Fruit fly (Drosophila melanogaster) whole organism, wandering third instar larva: Measurements from ENCODE around the gene CG12783.

Source experiments
- Abd-B ChIP-seq: fragments of >200 bp; optimal IDR thresholded peaks from 2 replicates; lab custom pipeline; 2017; ENCODE audit warnings: missing biosample characterization, missing genetic modification characterization
- CG32264 ChIP-seq: fragments of 200-800 bp; sonication (Bioruptor generic); optimal IDR thresholded peaks from 2 replicates; lab custom pipeline; 2016; ENCODE audit warnings: missing biosample characterization, missing genetic modification characterization
- CG9705 ChIP-seq: fragments of 200-800 bp; sonication (Bioruptor generic); optimal IDR thresholded peaks from 2 replicates; lab custom pipeline; 2018; ENCODE audit warnings: missing biosample characterization, mild to moderate bottlenecking, missing genetic modification characterization
- CrebA ChIP-seq: fragments of 200-800 bp; sonication (Bioruptor generic); optimal IDR thresholded peaks from 2 replicates; lab custom pipeline; 2016; ENCODE audit warnings: missing biosample characterization, mild to moderate bottlenecking, missing genetic modification characterization, borderline replicate concordance
- Dfd ChIP-seq: fragments of >200 bp; optimal IDR thresholded peaks from 2 replicates; lab custom pipeline; 2017; ENCODE audit warnings: missing biosample characterization, missing genetic modification characterization
- HLH106 ChIP-seq: fragments of 200-800 bp; optimal IDR thresholded peaks from 3 replicates; lab custom pipeline; 2019; ENCODE audit warnings: missing biosample characterization, mild to moderate bottlenecking, missing genetic modification characterization, moderate library complexity
- Hnf4 ChIP-seq: fragments of 200-800 bp; sonication (Bioruptor generic); optimal IDR thresholded peaks from 2 replicates; lab custom pipeline; 2016; ENCODE audit warnings: missing biosample characterization, mild to moderate bottlenecking, missing genetic modification characterization
- Hr78 ChIP-seq: fragments of >200 bp; optimal IDR thresholded peaks from 2 replicates; lab custom pipeline; 2017; ENCODE audit warnings: missing biosample characterization, missing genetic modification characterization
- Hr83 ChIP-seq: fragments of 200-300 bp; sonication (Bioruptor generic); optimal IDR thresholded peaks from 2 replicates; lab custom pipeline; 2016; ENCODE audit warnings: missing biosample characterization, mild to moderate bottlenecking, missing genetic modification characterization, moderate library complexity; ENCODE audit not compliant: poor library complexity, severe bottlenecking
- Jra ChIP-seq: sonication (Bioruptor generic); optimal IDR thresholded peaks from 2 replicates; lab custom pipeline; 2016; ENCODE audit warnings: missing biosample characterization, missing genetic modification characterization
- Mio ChIP-seq: sonication (Bioruptor generic); optimal IDR thresholded peaks from 2 replicates; lab custom pipeline; 2016; ENCODE audit warnings: missing biosample characterization, missing genetic modification characterization
- Myc ChIP-seq: fragments of >200 bp; optimal IDR thresholded peaks from 2 replicates; lab custom pipeline; 2017
- OdsH ChIP-seq: fragments of 200-800 bp; sonication (Bioruptor generic); optimal IDR thresholded peaks from 2 replicates; lab custom pipeline; 2016; ENCODE audit warnings: missing biosample characterization, mild to moderate bottlenecking, missing genetic modification characterization
- Rel ChIP-seq, 2 experiments: fragments of 200-800 bp; sonication (Bioruptor generic) in 1 of 2; optimal IDR thresholded peaks; 2 replicates in 1 of 2; 3 replicates in 1 of 2; lab custom pipeline; 2016 to 2019; ENCODE audit warnings: mild to moderate bottlenecking in 2 of 2, missing biosample characterization in 2 of 2, missing genetic modification characterization in 2 of 2, moderate library complexity in 1 of 2
- Sp1 ChIP-seq: fragments of 200-800 bp; sonication (Bioruptor generic); optimal IDR thresholded peaks from 3 replicates; lab custom pipeline; 2019; ENCODE audit warnings: missing biosample characterization, mild to moderate bottlenecking, missing genetic modification characterization, moderate library complexity
- br ChIP-seq: fragments of 200-800 bp; sonication (Bioruptor generic); optimal IDR thresholded peaks from 2 replicates; lab custom pipeline; 2016; ENCODE audit warnings: missing biosample characterization, missing genetic modification characterization
- brk ChIP-seq: fragments of 200-800 bp; sonication (Bioruptor generic); optimal IDR thresholded peaks from 2 replicates; lab custom pipeline; 2016; ENCODE audit warnings: missing biosample characterization, mild to moderate bottlenecking, missing genetic modification characterization
- dmrt93B ChIP-seq: fragments of 200-800 bp; sonication (Bioruptor generic); optimal IDR thresholded peaks from 2 replicates; lab custom pipeline; 2018; ENCODE audit warnings: missing biosample characterization, mild to moderate bottlenecking, missing genetic modification characterization
- dsf ChIP-seq: sonication (Bioruptor generic); optimal IDR thresholded peaks from 2 replicates; lab custom pipeline; 2016; ENCODE audit warnings: missing biosample characterization, missing genetic modification characterization, borderline replicate concordance
- ey ChIP-seq: fragments of 200-800 bp; sonication (Bioruptor generic); optimal IDR thresholded peaks from 2 replicates; lab custom pipeline; 2016; ENCODE audit warnings: missing biosample characterization, missing genetic modification characterization
- foxo ChIP-seq, 2 experiments: fragments of 200-800 bp; sonication (Bioruptor generic); optimal IDR thresholded peaks; 2 replicates in 1 of 2; 3 replicates in 1 of 2; lab custom pipeline; 2016 to 2017; ENCODE audit warnings: missing biosample characterization in 2 of 2, missing genetic modification characterization in 2 of 2
- fru ChIP-seq: fragments of 200-800 bp; sonication (Bioruptor generic); optimal IDR thresholded peaks from 3 replicates; lab custom pipeline; 2016; ENCODE audit warnings: missing biosample characterization, mild to moderate bottlenecking, missing genetic modification characterization
- h ChIP-seq: fragments of 200-800 bp; sonication (Bioruptor generic); optimal IDR thresholded peaks from 3 replicates; lab custom pipeline; 2016; ENCODE audit warnings: missing biosample characterization, mild to moderate bottlenecking, missing genetic modification characterization
- lola ChIP-seq: fragments of >200 bp; optimal IDR thresholded peaks from 2 replicates; lab custom pipeline; 2017; ENCODE audit warnings: missing biosample characterization, missing genetic modification characterization
- pan ChIP-seq: fragments of >200 bp; optimal IDR thresholded peaks from 2 replicates; lab custom pipeline; 2017
- psq ChIP-seq: fragments of 200-800 bp; sonication (Bioruptor generic); optimal IDR thresholded peaks from 3 replicates; lab custom pipeline; 2017; ENCODE audit warnings: missing biosample characterization, mild to moderate bottlenecking, missing genetic modification characterization, moderate library complexity
- rgr ChIP-seq: fragments of 200-800 bp; sonication (Bioruptor generic); optimal IDR thresholded peaks from 3 replicates; lab custom pipeline; 2016; ENCODE audit warnings: missing biosample characterization, mild to moderate bottlenecking, missing genetic modification characterization
- sage ChIP-seq: fragments of 200-800 bp; sonication (Bioruptor generic); optimal IDR thresholded peaks from 2 replicates; lab custom pipeline; 2016; ENCODE audit warnings: missing biosample characterization, mild to moderate bottlenecking, missing genetic modification characterization
- sv ChIP-seq: fragments of 200-800 bp; sonication (Bioruptor generic); optimal IDR thresholded peaks from 3 replicates; lab custom pipeline; 2016; ENCODE audit warnings: missing biosample characterization, missing genetic modification characterization
- woc ChIP-seq: sonication (Bioruptor generic); optimal IDR thresholded peaks from 2 replicates; lab custom pipeline; 2016; ENCODE audit warnings: missing biosample characterization, mild to moderate bottlenecking, missing genetic modification characterization

CG12783 gene

DNA sequence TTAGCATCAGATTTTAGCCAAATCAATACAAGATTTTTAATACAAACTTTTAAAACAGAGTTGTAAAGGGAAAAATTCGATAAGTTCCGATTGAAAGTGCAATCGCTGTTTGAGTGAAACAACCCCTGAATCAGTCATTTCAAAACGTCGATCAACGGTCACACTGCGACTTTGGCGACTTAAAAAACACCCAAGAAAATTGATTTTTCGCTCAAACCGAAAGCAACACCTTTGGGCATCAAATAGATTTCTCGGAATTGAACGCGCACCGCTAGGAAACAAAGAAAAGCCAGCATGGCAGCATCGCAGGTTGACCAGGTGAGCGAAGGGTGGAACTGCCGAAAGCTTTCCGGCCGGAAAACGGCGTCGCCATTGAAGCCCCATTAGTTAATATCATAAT lies 30.4 kb upstream of the CG12783 start, which contains the start of gene Arl6IP1:
TSS of gene Arl6IP1 (plus strand) at position 15 of the 400 bp plus-strand sequence.
- no peak for TF ChIP-seq CG9705 (GFP tag; lab: Kevin White, UChicago)
- TF ChIP-seq Hr83 (GFP tag; lab: Kevin White, UChicago): no peak
- TF ChIP-seq OdsH (GFP tag; lab: Kevin White, UChicago): no peak
- no peak for TF ChIP-seq Abd-B (GFP tag; lab: Kevin White, UChicago)
- no peak for TF ChIP-seq Hr78 (GFP tag; lab: Kevin White, UChicago)
- TF ChIP-seq dsf (GFP tag; lab: Kevin White, UChicago): no peak
- TF ChIP-seq br (GFP tag; lab: Kevin White, UChicago): no peak
- TF ChIP-seq woc: no peak
- no peak for TF ChIP-seq dmrt93B (GFP tag; lab: Kevin White, UChicago)
- no peak for TF ChIP-seq Jra (GFP tag; lab: Kevin White, UChicago)
- TF ChIP-seq Myc (lab: Kevin White, UChicago): no peak
- TF ChIP-seq brk: no peak
- TF ChIP-seq Sp1 (GFP tag; lab: Kevin White, UChicago): no peak
- TF ChIP-seq h (GFP tag; lab: Kevin White, UChicago): no peak
- no peak for TF ChIP-seq Hnf4 (GFP tag; lab: Kevin White, UChicago)
- TF ChIP-seq lola: no peak
- TF ChIP-seq Rel (GFP tag; optimal IDR thresholded peaks at IDR 0.05; lab: Kevin White, UChicago): no peak
- no peak for TF ChIP-seq Rel (tag; optimal IDR thresholded peaks at IDR 0.05; lab: Kevin White, UChicago)
- no peak for TF ChIP-seq Mio
- TF ChIP-seq sv: no peak
- no peak for TF ChIP-seq ey (GFP tag; lab: Kevin White, UChicago)

DNA sequence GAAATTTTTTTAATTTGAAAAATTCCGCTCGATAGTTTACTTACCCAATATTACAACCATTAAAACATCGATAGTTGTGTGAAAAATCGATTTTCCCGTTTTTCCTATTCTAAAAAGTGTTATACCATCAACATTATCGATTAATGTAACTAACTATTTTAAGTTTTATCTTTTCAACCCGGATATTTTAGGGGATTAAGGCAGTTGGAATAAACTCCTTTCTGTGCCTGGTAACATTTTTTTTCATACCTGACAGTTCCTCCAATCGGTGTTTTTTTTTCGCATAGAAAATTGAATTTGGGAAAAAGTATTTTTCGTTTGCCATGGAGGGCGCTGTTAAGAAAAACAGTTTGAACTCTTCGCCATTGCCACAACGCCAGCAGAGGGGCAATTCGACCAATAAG lies 26.8 kb upstream of the CG12783 start, which contains the start of gene nonA-l:
TSS of gene nonA-l (plus strand) at position 201 of the 404 bp plus-strand sequence.
- TF ChIP-seq Myc (lab: Kevin White, UChicago): no peak
- no peak for TF ChIP-seq dsf (GFP tag; lab: Kevin White, UChicago)
- no peak for TF ChIP-seq OdsH (GFP tag; lab: Kevin White, UChicago)
- no peak for TF ChIP-seq HLH106
- no peak for TF ChIP-seq Jra (GFP tag; lab: Kevin White, UChicago)
- TF ChIP-seq Hr83 (GFP tag; lab: Kevin White, UChicago): no peak
- no peak for TF ChIP-seq fru (GFP tag; lab: Kevin White, UChicago)

DNA sequence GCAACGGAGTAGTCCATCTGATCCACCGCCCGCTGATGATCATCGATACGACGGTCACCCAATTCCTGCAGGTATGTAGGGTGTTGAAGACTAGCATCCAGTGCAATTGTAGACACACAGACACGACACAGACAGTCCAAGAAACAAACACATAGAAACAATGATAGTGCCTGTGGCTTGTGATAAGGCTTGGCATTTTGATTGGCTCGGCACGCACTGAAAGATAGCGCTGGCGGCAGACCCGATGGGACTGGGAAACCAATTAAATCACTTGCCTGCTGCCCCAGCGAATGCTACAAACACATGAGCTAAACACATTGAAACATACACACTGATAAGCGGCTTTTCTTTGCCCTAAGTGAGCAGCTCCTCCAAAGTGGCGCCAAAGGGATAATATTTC lies 19.5 kb upstream of the CG12783 start:
- no peak for TF ChIP-seq rgr (GFP tag; lab: Kevin White, UChicago)
- no peak for TF ChIP-seq sage (GFP tag; lab: Kevin White, UChicago)
- TF ChIP-seq pan: no peak
- no peak for TF ChIP-seq Sp1 (GFP tag; lab: Kevin White, UChicago)
- TF ChIP-seq Rel (GFP tag; optimal IDR thresholded peaks at IDR 0.05; lab: Kevin White, UChicago): no peak
- TF ChIP-seq Rel (tag; optimal IDR thresholded peaks at IDR 0.05; lab: Kevin White, UChicago): no peak

DNA sequence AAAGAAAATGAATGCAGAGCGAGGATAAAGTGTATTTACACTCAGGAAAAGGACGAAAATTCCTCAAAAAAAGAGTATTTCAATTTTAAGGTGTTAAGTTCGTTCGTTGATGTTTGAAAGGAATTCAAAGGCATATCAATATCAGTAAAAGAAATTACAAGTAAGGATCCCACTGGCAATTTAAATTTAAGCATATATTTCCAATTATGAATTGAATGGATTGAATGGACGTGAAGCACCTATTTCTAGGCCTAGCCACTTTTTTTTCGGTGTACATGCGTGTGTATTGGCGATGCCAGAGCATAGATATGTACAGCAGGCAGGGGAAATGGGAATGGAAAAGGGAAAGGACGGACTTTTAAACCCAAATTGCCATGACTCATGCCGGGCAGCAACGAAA lies 17.4 kb upstream of the CG12783 start:
- TF ChIP-seq Rel (GFP tag; optimal IDR thresholded peaks at IDR 0.05; lab: Kevin White, UChicago): no peak
- TF ChIP-seq Rel (tag; optimal IDR thresholded peaks at IDR 0.05; lab: Kevin White, UChicago): no peak
- TF ChIP-seq woc: no peak
- peak in 1 of 2 experiments; percentile 10 for TF ChIP-seq foxo (GFP tag; optimal IDR thresholded peaks at IDR 0.05; lab: Kevin White, UChicago)
- TF ChIP-seq psq (GFP tag; lab: Kevin White, UChicago): peak; percentile 5

DNA sequence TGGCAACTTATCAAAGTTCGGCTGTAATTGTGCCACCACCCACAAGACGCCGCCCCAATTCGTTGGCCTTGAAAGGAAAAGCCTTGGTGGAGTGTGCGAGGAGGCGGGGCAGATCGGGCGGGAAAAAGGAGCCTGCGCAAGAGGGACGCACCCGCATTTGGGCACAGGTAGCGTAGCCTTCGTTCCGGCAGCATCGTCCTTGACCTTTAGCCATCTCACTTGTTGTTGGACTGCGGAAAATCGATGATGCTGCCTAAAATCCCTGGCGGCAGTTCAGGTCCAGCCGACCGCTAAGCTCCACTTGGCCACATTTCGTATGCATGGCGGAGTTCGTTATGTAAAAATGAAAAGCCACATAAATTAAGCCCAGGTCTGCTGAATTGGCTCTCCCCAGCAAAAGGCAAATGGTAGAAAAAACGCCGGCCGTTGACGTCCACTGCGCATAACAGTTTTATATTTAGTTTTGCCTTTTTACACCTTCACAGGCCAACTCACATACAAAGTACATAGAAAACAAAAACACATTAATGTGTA lies 13.8 kb upstream of the CG12783 start:
- TF ChIP-seq CrebA (GFP tag; lab: Kevin White, UChicago): no peak
- TF ChIP-seq lola: no peak
- TF ChIP-seq Dfd (GFP tag; lab: Kevin White, UChicago): no peak
- no peak for TF ChIP-seq CG9705 (GFP tag; lab: Kevin White, UChicago)
- TF ChIP-seq CG32264 (GFP tag; lab: Kevin White, UChicago): no peak
- TF ChIP-seq dmrt93B (GFP tag; lab: Kevin White, UChicago): no peak
